Worm (Caenorhabditis elegans): ENCODE data around the gene Y57G11C.499.

DNA sequence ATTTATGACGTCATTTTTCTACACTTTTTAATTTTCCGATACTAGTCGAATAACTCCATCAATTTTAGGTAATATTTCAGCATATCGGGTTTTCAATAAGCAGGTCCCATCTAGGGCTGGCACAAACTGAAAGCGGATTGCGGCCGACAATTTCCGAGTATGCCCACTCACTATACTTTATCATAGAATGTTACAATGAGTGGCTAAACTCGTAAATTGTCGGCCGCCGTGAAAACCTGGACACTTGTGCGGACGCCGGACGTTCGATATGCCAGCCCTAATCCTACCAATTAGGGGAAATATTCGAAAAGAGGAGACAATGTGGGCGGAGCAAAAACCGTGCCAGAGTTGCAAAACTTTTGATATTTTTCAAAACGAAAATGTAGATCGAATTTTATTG, 4.9 kb upstream of the Y57G11C.499 start:
- TF ChIP-seq him-1 (tag; optimal IDR thresholded peaks at IDR 0.05) = no peak
- no peak for TF ChIP-seq ceh-27 (GFP tag; optimal IDR thresholded peaks at IDR 0.05)

All from whole organism, young adult.